Worm (Caenorhabditis elegans): ENCODE measurements around the gene F36G9.13.
A peak's percentile ranks its signal among the peaks of the same experiment; 100 is the strongest.
"Not testable (repeated sequence)": the region's sequence is repeated elsewhere in the genome, so short reads cannot be mapped to it uniquely, and the experiment has no call there.

The F36G9.13 gene

DNA sequence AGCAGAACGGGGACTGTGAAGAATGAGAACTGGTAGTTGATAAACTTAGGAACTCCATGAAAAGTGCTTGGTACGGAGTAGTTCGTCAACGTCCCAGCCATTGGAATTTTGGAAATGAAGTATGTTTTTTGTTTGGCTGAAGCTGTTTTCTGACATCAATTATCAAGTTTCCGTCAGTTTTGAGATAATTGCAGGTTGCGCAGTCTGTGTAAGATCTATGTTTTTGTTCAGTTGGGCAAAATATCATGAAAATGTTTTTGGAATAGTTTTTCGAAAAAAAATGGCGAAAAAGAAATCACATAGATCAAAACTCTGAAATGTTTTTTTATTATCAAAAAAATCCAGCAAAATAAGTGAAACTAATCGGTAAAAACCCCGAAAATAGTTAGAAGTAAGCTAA, 8.3 kb upstream of the F36G9.13 start, which contains the start of gene sru-22:
TSS of gene sru-22 (minus strand) at position 101 of the 400 bp plus-strand sequence.
- TF ChIP-seq efl-1 (optimal IDR thresholded peaks at IDR 0.05) (no peak), efl-1 (GFP tag; optimal IDR thresholded peaks at IDR 0.05 in 1 of 2) (peak in 1 of 2 experiments; percentile 7), mdl-1 (tag; optimal IDR thresholded peaks at IDR 0.05) (no peak)

DNA sequence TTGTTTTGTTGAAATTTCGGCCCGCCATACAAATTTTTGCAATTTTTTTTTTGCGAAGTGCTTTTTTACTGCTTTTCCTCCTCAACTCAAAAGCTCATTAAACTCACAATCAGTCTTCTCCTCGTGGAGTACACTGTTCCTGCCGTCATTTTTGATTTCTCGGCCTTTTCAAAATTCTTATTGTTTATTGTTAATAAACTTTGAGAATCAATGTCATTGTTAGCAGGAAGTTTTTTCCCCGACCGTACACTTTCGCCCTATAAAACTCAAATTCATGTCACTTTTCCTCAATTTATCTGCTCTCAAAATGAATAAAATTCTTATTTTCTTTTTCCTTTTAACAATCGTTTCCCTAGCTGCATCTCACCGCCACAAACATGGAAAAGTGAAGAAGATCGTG, 7.2 kb upstream of the F36G9.13 start, which contains the start of gene clec-232:
TSS of gene clec-232 (plus strand) at position 301 of the 400 bp plus-strand sequence.
- TF ChIP-seq snpc-4 (tag; optimal IDR thresholded peaks at IDR 0.05) (no peak), ceh-63 (GFP tag; optimal IDR thresholded peaks at IDR 0.05) (no peak), aha-1 (tag; optimal IDR thresholded peaks at IDR 0.05) (no peak), efl-3 (GFP tag; optimal IDR thresholded peaks at IDR 0.05) (no peak), C16A3.4 (tag; optimal IDR thresholded peaks at IDR 0.05) (no peak), nhr-19 (GFP tag; conservative IDR thresholded peaks at IDR 0.05) (no peak), F16B12.6 (tag; optimal IDR thresholded peaks at IDR 0.05) (no peak), dpl-1 (GFP tag; optimal IDR thresholded peaks at IDR 0.05) (no peak), nhr-47 (tag; optimal IDR thresholded peaks at IDR 0.05) (no peak), C34B4.2 (tag; optimal IDR thresholded peaks at IDR 0.05) (no peak), ces-1 (GFP tag; optimal IDR thresholded peaks at IDR 0.05) (no peak)

DNA sequence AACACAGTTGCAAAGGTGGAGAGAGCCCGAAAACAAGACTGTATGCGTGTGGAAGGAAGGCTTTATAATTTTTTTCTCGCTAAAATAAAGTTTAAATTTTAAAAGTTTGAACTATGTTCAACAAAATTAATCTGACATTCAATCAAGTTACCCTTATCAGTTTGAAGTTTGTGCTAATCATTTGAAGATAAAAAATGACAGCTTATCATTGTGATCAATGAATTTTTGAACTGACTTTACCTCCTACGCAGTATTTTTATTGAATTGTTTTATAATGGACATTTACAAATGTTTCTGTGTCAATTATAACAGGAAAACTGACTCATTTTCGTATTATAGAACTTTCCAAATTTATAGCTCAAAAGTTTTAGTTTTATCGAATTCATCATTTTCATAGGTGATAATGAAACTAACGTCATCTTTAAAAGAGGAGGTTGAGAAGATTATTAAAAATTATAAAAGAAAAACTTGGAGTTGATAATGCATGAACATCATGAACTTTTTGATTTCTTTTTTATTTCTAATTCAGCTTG, 4.8 kb upstream of the F36G9.13 start, which contains the start of gene oac-20:
TSS of gene oac-20 (plus strand) at position 483 of the 533 bp plus-strand sequence.
- no peak for TF ChIP-seq lsy-2 (tag; optimal IDR thresholded peaks at IDR 0.05)
- no peak for TF ChIP-seq lin-35 (GFP tag; optimal IDR thresholded peaks at IDR 0.05)
- TF ChIP-seq elt-2 (tag; optimal IDR thresholded peaks at IDR 0.05): peak; percentile 84

DNA sequence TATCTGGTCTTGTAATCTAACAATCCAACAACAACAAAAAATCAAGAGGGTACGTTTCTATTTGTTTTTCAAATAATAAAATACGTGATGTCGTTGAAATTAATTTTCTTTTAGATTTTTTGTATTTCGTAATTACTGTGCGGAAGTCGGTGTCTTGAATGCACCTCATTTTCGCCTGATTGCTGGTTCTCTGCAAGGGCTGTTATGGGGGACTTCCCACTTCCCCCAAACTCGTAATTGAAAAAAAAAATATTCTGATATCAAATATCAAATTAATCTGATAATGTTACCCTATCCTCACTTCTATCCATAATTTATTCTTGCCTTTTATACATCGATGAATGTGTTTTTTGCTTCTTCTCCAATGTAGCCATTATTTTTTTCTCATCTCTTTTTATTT, 5.0 kb downstream of the F36G9.13 start, which contains the start of gene F36G9.15:
TSS of gene F36G9.15 (minus strand) at position 101 of the 400 bp plus-strand sequence.
- no peak for TF ChIP-seq C16A3.4 (tag; optimal IDR thresholded peaks at IDR 0.05)
- TF ChIP-seq elt-3 (tag; optimal IDR thresholded peaks at IDR 0.05): no peak
- no peak for TF ChIP-seq sox-4 (tag; optimal IDR thresholded peaks at IDR 0.05)
- no peak for TF ChIP-seq swsn-7 (tag; optimal IDR thresholded peaks at IDR 0.05)
- TF ChIP-seq pqm-1 (tag; optimal IDR thresholded peaks at IDR 0.05): no peak
- no peak for TF ChIP-seq egl-27 (tag; optimal IDR thresholded peaks at IDR 0.05)
- no peak for TF ChIP-seq unc-62 (GFP tag; optimal IDR thresholded peaks at IDR 0.05)
- no peak for TF ChIP-seq lir-3 (tag; optimal IDR thresholded peaks at IDR 0.05; ENCODE audit: poor library complexity)
- TF ChIP-seq ceh-88 (GFP tag; IDR thresholded peaks at IDR 0.05): no peak
- TF ChIP-seq nhr-20 (tag; optimal IDR thresholded peaks at IDR 0.05): no peak
- TF ChIP-seq F16B12.6 (tag; optimal IDR thresholded peaks at IDR 0.05): no peak
- TF ChIP-seq nhr-237 (tag; optimal IDR thresholded peaks at IDR 0.05): no peak
- TF ChIP-seq nhr-28 (tag; optimal IDR thresholded peaks at IDR 0.05): no peak
- TF ChIP-seq Y116A8C.19 (tag; optimal IDR thresholded peaks at IDR 0.05; ENCODE audit: borderline replicate concordance): no peak
- TF ChIP-seq mep-1 (tag; optimal IDR thresholded peaks at IDR 0.05): no peak
- no peak for TF ChIP-seq ama-1 (optimal IDR thresholded peaks at IDR 0.05)
- no peak for TF ChIP-seq zag-1 (tag; optimal IDR thresholded peaks at IDR 0.05)
- no peak for TF ChIP-seq xbp-1 (tag; optimal IDR thresholded peaks at IDR 0.05)
- no peak for TF ChIP-seq skn-1 (tag; optimal IDR thresholded peaks at IDR 0.05)

DNA sequence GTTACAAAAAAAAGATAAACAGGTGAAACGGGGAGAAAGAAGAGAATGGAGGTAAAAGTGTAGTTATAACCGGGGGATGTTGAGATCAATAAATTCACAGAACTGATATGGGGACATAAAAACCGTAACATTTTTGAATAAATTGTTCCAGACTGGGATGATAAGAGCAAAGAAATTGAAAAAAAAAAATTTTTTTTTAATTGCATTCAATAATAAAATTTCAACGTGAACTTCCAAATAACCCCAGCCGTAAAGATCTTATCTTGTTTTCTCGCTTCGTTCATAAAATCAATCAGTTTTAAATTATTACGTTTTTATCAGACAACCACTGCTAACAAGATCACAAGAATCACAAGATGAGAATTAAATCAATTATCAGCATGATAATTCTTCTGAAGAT, 8.8 kb downstream of the F36G9.13 start, which contains the start of gene C06C6.7:
TSS of gene C06C6.7 (plus strand) at position 301 of the 400 bp plus-strand sequence.
- TF ChIP-seq lin-15B (tag; optimal IDR thresholded peaks at IDR 0.05); lin-14 (GFP tag; optimal IDR thresholded peaks at IDR 0.05); nhr-76 (tag; optimal IDR thresholded peaks at IDR 0.05): not testable (repeated sequence)

Data from whole organism, L1 larva.